Worm (Caenorhabditis elegans): ENCODE measurements around the gene ddx-15.

Gene ddx-15

ce11 chrIII:5543727-5544345 is 47.7 kb downstream of the ddx-15 start, which contains the start of gene D1044.1:
Gene D1044.1 (plus strand): TSS chrIII:5544295.
- TF ChIP-seq klf-2 (GFP tag; conservative IDR thresholded peaks at IDR 0.05) (no peak), flt-1 (GFP tag; IDR thresholded peaks at IDR 0.05) (no peak), ref-1 (GFP tag; conservative IDR thresholded peaks at IDR 0.05) (no peak), cog-1 (tag; optimal IDR thresholded peaks at IDR 0.05) (no peak)

ce11 chrIII:5543050-5543449 is 48.5 kb downstream of the ddx-15 start, which contains the start of gene D1044.6:
Gene D1044.6 (minus strand): TSS chrIII:5543177.
- TF ChIP-seq flt-1 (GFP tag; IDR thresholded peaks at IDR 0.05) (no peak), klf-2 (GFP tag; conservative IDR thresholded peaks at IDR 0.05) (no peak), T22C8.4 (GFP tag; IDR thresholded peaks at IDR 0.05) (no peak), ztf-23 (GFP tag; IDR thresholded peaks at IDR 0.05) (no peak), cog-1 (tag; optimal IDR thresholded peaks at IDR 0.05) (no peak)

- TF ChIP-seq flt-1 (GFP tag; IDR thresholded peaks at IDR 0.05) (no peak), ztf-29 (GFP tag; IDR thresholded peaks at IDR 0.05) (no peak), med-1 (GFP tag; optimal IDR thresholded peaks at IDR 0.05; ENCODE audit: insufficient read depth) (no peak), ref-1 (GFP tag; conservative IDR thresholded peaks at IDR 0.05) (no peak), cog-1 (tag; optimal IDR thresholded peaks at IDR 0.05) (no peak), tab-1 (GFP tag; IDR thresholded peaks at IDR 0.05) (no peak), T22C8.4 (GFP tag; IDR thresholded peaks at IDR 0.05) (no peak), ztf-23 (GFP tag; IDR thresholded peaks at IDR 0.05) (no peak)
These were observed 49.7 kb downstream of the ddx-15 start for ce11 chrIII:5541777-5542176.
